Worm (Caenorhabditis elegans): ENCODE results near the gene chmp-7.

Gene chmp-7

DNA sequence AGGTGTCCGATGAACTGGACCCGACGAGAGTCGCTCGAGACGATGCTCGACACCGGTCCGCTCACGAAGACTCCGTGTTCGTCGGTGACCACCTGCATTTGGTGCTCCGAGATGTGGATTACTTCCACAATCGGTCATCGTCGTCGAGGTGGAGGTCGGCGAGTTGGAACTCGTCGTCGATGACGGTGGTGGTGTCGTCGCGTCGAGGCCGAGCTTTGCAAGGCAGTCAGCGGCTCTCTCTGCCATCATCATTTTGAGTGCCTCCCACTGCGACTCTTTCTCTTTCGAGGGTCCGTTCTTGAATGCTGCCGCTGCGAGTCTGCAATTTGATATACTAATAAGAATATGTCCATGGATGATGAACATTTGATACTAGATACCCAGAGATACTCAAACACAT is 47.0 kb upstream of the chmp-7 start:
- TF ChIP-seq tbp1 (GFP tag; optimal IDR thresholded peaks at IDR 0.05), result no peak
- TF ChIP-seq mcd-1 (GFP tag; IDR thresholded peaks at IDR 0.05), result 0 out of 2 replicates have a peak, but pooled peaks have one; percentile 17
- TF ChIP-seq lag-1 (GFP tag; IDR thresholded peaks at IDR 0.05), result no peak
- TF ChIP-seq egrh-3 (GFP tag; IDR thresholded peaks at IDR 0.05), result peak; percentile 58; the same call in 1 of the 2 replicates
- peak; percentile 84 for TF ChIP-seq zfh-2 (GFP tag; conservative IDR thresholded peaks at IDR 0.05)
- no peak for TF ChIP-seq lin-26 (GFP tag; IDR thresholded peaks at IDR 0.05)

DNA sequence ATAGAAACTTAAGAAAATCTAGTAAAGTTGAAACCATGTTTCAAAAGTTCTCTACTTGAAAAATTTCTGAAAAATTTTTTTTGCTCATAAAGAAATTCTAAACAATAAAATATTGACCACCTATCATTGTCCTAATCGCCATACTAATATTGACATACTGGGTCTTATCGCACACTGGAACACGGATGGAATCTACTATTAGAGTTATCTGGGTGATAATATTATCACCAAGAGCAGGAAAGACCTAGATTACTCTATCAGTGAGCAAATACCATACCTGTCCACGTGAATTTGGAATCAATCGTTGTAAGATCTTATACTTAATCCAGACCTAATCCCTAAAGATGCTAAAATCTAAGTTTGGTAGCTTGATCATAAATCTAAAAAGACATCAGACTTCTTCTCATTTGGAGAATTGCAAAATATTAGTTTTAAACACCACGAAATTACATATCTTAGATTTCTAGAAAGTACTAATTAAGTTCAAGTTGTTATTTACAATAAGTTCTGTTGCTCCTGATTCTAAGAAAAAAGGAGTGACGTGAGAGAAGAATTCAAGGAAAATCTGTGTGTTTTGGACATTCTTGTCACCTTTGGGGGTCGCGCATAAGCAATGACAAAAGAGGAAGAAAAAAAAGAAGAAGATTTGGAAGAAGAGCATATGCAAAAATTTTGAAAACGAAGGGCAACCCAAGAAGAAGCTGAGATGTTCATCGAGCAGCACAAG is 44.6 kb upstream of the chmp-7 start:
- no peak for TF ChIP-seq attf-6 (GFP tag; IDR thresholded peaks at IDR 0.05)
- TF ChIP-seq D2030.7 (GFP tag; IDR thresholded peaks at IDR 0.05), result no peak

DNA sequence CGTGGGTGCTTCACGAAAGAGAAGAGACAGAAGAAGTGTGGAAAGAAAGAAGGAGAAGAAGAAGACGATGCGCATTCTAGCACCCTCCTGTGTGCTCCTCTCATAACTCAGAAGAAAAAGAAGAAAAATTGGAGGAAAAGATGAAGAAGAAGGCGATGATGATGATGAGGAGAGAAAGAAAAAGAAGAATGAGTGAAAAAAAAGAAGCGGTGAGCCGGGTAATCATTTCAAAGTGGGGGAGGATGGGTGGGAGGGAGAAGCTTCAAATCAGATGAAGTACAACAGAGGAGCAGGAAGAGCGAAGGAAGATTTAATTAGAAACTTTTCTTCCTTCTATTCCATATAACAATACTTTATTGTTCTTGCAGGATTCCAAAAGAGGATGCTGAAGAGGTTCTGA is 44.1 kb upstream of the chmp-7 start:
- TF ChIP-seq zfh-2 (GFP tag; conservative IDR thresholded peaks at IDR 0.05) (0 out of 2 replicates have a peak, but pooled peaks have one; percentile 22), lsl-1 (GFP tag; optimal IDR thresholded peaks at IDR 0.05) (no peak)

ce11 chrII:9013341-9013740 is 41.4 kb upstream of the chmp-7 start:
- TF ChIP-seq rec-8 (tag; optimal IDR thresholded peaks at IDR 0.05), result no peak
- TF ChIP-seq zfh-2 (GFP tag; conservative IDR thresholded peaks at IDR 0.05), result peak; percentile 93
- TF ChIP-seq die-1 (tag; optimal IDR thresholded peaks at IDR 0.05), result no peak
- 0 out of 2 replicates have a peak, but pooled peaks have one; percentile 4 for TF ChIP-seq ztf-6 (GFP tag; IDR thresholded peaks at IDR 0.05)
- 0 out of 2 replicates have a peak, but pooled peaks have one; percentile 19 for TF ChIP-seq hmg-1.2 (GFP tag; IDR thresholded peaks at IDR 0.05)
- TF ChIP-seq ceh-27 (GFP tag; optimal IDR thresholded peaks at IDR 0.05), result peak; percentile 31
- TF ChIP-seq egrh-3 (GFP tag; IDR thresholded peaks at IDR 0.05), result peak; percentile 38; the same call in 1 of the 2 replicates
- TF ChIP-seq let-607 (tag; optimal IDR thresholded peaks at IDR 0.05), result no peak
- no peak for TF ChIP-seq lir-1 (GFP tag; conservative IDR thresholded peaks at IDR 0.05)
- no peak for TF ChIP-seq Y56A3A.18 (GFP tag; IDR thresholded peaks at IDR 0.05)
- TF ChIP-seq egl-18 (GFP tag; IDR thresholded peaks at IDR 0.05), result no peak
- no peak for TF ChIP-seq akir-1 (GFP tag; optimal IDR thresholded peaks at IDR 0.05)
- TF ChIP-seq ztf-26 (tag; optimal IDR thresholded peaks at IDR 0.05), result no peak
- TF ChIP-seq chd-7 (tag; optimal IDR thresholded peaks at IDR 0.05), result peak; percentile 36
- TF ChIP-seq nhr-120 (GFP tag; IDR thresholded peaks at IDR 0.05), result no peak
- no peak for TF ChIP-seq attf-3 (GFP tag; conservative IDR thresholded peaks at IDR 0.05)
- no peak for TF ChIP-seq nfya-2 (GFP tag; IDR thresholded peaks at IDR 0.05)
- peak; percentile 55 for TF ChIP-seq K12H6.12 (tag; optimal IDR thresholded peaks at IDR 0.05)
- TF ChIP-seq lag-1 (GFP tag; IDR thresholded peaks at IDR 0.05), result no peak
- TF ChIP-seq snpc-3.4 (tag; optimal IDR thresholded peaks at IDR 0.05), result no peak
- no peak for TF ChIP-seq dpff-1 (tag; optimal IDR thresholded peaks at IDR 0.05)
- peak; percentile 41; the same call in 1 of the 2 replicates for TF ChIP-seq dox-1 (GFP tag; IDR thresholded peaks at IDR 0.05)
- TF ChIP-seq nhr-179 (tag; optimal IDR thresholded peaks at IDR 0.05), result no peak
- TF ChIP-seq mcd-1 (GFP tag; IDR thresholded peaks at IDR 0.05), result 0 out of 2 replicates have a peak, but pooled peaks have one; percentile 40
- no peak for TF ChIP-seq tlf-1 (GFP tag; optimal IDR thresholded peaks at IDR 0.05)

DNA sequence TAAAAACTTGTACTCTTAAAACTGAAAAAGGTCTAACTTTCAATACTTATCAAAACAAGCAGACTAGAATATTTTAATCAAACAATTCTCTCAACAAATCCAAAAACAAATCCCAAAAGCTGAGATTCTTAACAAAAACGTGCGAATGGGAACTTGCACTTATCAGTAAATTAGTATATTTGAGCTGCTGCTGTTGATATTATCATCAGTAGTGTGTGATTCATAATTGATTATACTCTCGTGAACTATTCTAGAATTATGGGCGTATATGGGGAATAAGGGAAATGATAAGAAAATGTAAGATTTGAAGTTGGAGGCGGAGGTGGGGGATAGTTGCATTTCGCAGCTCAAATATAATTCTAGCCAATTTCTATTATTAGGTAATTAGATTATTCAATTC is 40.6 kb upstream of the chmp-7 start:
- TF ChIP-seq lin-26 (GFP tag; IDR thresholded peaks at IDR 0.05) (no peak), C06A6.2 (GFP tag; conservative IDR thresholded peaks at IDR 0.05) (no peak), T26A5.8 (tag; optimal IDR thresholded peaks at IDR 0.05) (no peak), ccch-3 (GFP tag; optimal IDR thresholded peaks at IDR 0.05) (no peak), zfh-2 (GFP tag; conservative IDR thresholded peaks at IDR 0.05) (no peak), dox-1 (GFP tag; IDR thresholded peaks at IDR 0.05) (no peak), F49E8.2 (tag; optimal IDR thresholded peaks at IDR 0.05; ENCODE audit: insufficient read depth) (no peak), B0261.1 (tag; optimal IDR thresholded peaks at IDR 0.05) (no peak), snpc-1.3 (tag; optimal IDR thresholded peaks at IDR 0.05; ENCODE audit: insufficient read depth) (no peak), lsl-1 (GFP tag; optimal IDR thresholded peaks at IDR 0.05) (no peak), Y67H2A.10 (GFP tag; conservative IDR thresholded peaks at IDR 0.05) (no peak), sptf-2 (GFP tag; optimal IDR thresholded peaks at IDR 0.05) (no peak)
